Worm (Caenorhabditis elegans): ENCODE measurements around the gene sdz-36.

Gene sdz-36

DNA sequence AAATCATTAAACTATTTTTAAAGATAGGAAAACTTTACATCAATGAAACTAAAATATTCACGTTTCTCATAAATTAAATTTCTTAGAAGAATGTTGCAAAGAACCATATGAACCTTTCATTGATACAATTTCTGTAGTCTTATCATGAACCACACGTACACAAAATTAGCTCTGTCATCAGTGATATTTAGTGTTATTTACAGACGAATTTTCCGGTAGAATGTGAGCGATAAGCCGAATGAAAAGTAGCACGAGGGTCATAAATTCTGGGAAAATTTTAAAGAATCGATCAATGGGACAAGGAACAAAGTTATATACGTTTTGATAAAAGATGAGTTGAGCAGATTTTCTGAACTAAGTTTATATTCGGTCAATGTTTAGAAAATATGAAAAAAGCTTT is 14.2 kb upstream of the sdz-36 start:
- TF ChIP-seq cebp-1 (GFP tag; IDR thresholded peaks at IDR 0.05) (no peak), cebp-1 (tag; optimal IDR thresholded peaks at IDR 0.05) (peak; percentile 9), snpc-1.3 (tag; optimal IDR thresholded peaks at IDR 0.05; ENCODE audit: insufficient read depth) (no peak), nfyb-1 (GFP tag; IDR thresholded peaks at IDR 0.05) (0 out of 2 replicates have a peak, but pooled peaks have one; percentile 25), dpl-1 (GFP tag; optimal IDR thresholded peaks at IDR 0.05) (no peak), nhr-80 (tag; optimal IDR thresholded peaks at IDR 0.05) (peak; percentile 56)

DNA sequence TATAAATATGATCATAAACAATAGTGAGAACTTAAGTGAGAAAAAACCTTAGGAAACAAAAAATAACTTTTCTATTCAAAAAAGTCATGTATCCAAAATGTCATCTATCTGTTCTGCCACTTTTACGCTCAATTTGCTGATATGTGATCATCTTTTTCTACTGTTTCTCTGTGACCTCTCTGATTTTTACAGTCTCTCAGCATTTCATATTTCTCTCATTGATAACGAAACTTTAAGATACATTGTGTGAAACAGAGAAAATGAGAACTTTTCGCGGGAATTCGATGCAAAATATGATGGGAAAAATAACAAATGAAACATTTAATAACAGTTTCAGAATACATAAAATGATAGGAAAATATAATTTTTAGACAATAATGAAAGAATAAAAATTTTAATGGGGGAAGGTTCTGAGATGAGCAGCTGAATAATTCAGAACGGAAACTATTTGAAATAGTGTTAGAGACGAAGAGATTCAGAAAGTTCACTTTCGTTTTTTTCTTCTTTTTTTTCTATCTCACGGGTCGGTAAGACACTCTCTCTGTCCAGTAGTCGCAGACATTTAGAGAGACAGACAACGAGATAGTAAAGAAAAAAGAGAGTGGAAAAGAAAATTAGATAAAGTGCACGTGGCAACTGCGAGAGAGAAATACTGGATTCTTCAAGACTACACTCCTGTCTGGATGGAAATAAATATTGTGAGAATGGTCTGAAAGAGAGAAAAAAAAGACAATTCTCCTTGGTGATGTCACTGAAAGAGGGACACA is 13.3 kb upstream of the sdz-36 start:
- TF ChIP-seq lin-40 (tag; optimal IDR thresholded peaks at IDR 0.05) (peak; percentile 80), hlh-26 (GFP tag; conservative IDR thresholded peaks at IDR 0.05) (no peak), T26A5.8 (tag; optimal IDR thresholded peaks at IDR 0.05) (no peak), ceh-27 (GFP tag; optimal IDR thresholded peaks at IDR 0.05) (peak; percentile 55), dox-1 (GFP tag; IDR thresholded peaks at IDR 0.05) (0 out of 2 replicates have a peak, but pooled peaks have one; percentile 7), C06A6.2 (GFP tag; conservative IDR thresholded peaks at IDR 0.05) (peak; percentile 62), tbp1 (GFP tag; optimal IDR thresholded peaks at IDR 0.05) (no peak), chd-7 (tag; optimal IDR thresholded peaks at IDR 0.05) (peak; percentile 42), nhr-80 (tag; optimal IDR thresholded peaks at IDR 0.05) (peak; percentile 79), sdz-38 (tag; optimal IDR thresholded peaks at IDR 0.05) (no peak), hmg-1.2 (GFP tag; IDR thresholded peaks at IDR 0.05) (peak; percentile 80), cebp-1 (GFP tag; IDR thresholded peaks at IDR 0.05) (peak; percentile 28; the same call in 1 of the 2 replicates), cebp-1 (tag; optimal IDR thresholded peaks at IDR 0.05) (peak; percentile 64), K12H6.12 (tag; optimal IDR thresholded peaks at IDR 0.05) (peak; percentile 29), let-607 (tag; optimal IDR thresholded peaks at IDR 0.05) (peak in 1 of 2 experiments; percentile 69), K11D2.4 (GFP tag; IDR thresholded peaks at IDR 0.05) (peak; percentile 71; the same call in 1 of the 2 replicates), somi-1 (GFP tag; optimal IDR thresholded peaks at IDR 0.05) (peak; percentile 83), ztf-22 (GFP tag; optimal IDR thresholded peaks at IDR 0.05) (peak; percentile 59), snpc-4 (GFP tag; optimal IDR thresholded peaks at IDR 0.05) (no peak), snpc-4 (tag; optimal IDR thresholded peaks at IDR 0.05) (peak in 1 of 4 experiments; percentile 6), ccch-3 (GFP tag; optimal IDR thresholded peaks at IDR 0.05) (no peak), egl-44 (GFP tag; IDR thresholded peaks at IDR 0.05) (0 out of 2 replicates have a peak, but pooled peaks have one; percentile 35), lin-54 (GFP tag; optimal IDR thresholded peaks at IDR 0.05) (peak; percentile 15), attf-5 (GFP tag; optimal IDR thresholded peaks at IDR 0.05) (peak; percentile 68)

DNA sequence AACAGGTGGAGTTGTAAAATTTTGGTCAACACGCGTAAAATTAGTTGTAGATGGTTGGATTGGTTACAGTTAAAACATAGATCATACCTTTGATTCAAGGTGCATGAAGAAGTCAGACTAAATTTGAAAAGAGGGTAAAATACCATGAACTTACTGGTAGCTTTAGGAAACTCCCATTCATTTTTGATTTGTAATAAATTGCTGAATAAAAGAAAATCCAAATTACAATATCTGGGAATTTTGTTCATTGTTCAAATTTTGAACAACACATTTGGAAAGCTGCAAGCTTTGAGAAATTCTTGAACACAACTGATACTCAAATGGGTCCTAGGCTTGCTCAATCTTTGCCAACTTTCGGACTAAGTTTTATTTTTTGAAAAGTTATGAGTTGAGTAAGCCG is 12.7 kb upstream of the sdz-36 start:
- TF ChIP-seq nhr-27 (tag; optimal IDR thresholded peaks at IDR 0.05): no peak
- TF ChIP-seq snpc-1.3 (tag; optimal IDR thresholded peaks at IDR 0.05; ENCODE audit: insufficient read depth): no peak
- TF ChIP-seq ceh-100 (GFP tag; IDR thresholded peaks at IDR 0.05): no peak
- TF ChIP-seq attf-3 (GFP tag; conservative IDR thresholded peaks at IDR 0.05): no peak
- TF ChIP-seq repo-1 (tag; optimal IDR thresholded peaks at IDR 0.05): no peak

DNA sequence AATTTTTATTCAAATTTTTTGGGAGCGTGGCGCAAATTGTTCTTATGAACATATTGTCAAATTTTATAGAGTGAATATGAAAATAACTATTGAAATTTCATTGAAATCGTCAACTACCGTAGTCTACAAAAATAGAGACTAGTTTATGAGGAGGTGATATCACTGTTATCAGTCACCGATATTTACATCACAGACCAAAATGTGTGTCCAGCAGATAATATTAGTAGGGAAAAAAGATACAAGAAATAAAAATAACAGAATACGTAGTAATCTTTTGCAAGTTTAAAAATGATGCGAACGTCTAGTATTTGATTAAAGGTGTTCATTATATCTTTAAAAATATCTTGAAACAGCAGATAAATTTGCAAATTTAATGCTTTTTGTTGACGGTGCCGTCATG is 11.4 kb upstream of the sdz-36 start:
- TF ChIP-seq sea-2 (GFP tag; IDR thresholded peaks at IDR 0.05): no peak
- no peak for TF ChIP-seq F52B5.7 (tag; optimal IDR thresholded peaks at IDR 0.05)
- no peak for TF ChIP-seq F49E8.2 (tag; optimal IDR thresholded peaks at IDR 0.05; ENCODE audit: insufficient read depth)
- no peak for TF ChIP-seq rec-8 (tag; optimal IDR thresholded peaks at IDR 0.05)
- no peak for TF ChIP-seq efl-1 (GFP tag; optimal IDR thresholded peaks at IDR 0.05)
- no peak for TF ChIP-seq ceh-40 (GFP tag; IDR thresholded peaks at IDR 0.05)

Measured in whole organism, young adult.